Worm (Caenorhabditis elegans) whole organism, mixed stage, embryonic: ENCODE results near the gene F41E7.6.

Experiments used
- M03D4.4 ChIP-seq: sonication (generic microtip); optimal IDR thresholded peaks from 2 replicates; lab custom pipeline; 2017; ENCODE audit warnings: mild to moderate bottlenecking, missing genetic modification characterization, missing compliant biosample characterization
- cnd-1 ChIP-seq: fragments of 200-800 bp; sonication (Bioruptor generic); optimal IDR thresholded peaks from 2 replicates; lab custom pipeline; 2018; ENCODE audit warnings: mild to moderate bottlenecking, missing genetic modification characterization, missing compliant biosample characterization
- elt-3 ChIP-seq: fragments of 150-350 bp; optimal IDR thresholded peaks from 2 replicates; lab custom pipeline; 2014; ENCODE audit warnings: missing biosample characterization, missing genetic modification characterization
- lin-13 ChIP-seq: fragments of 150-350 bp; optimal IDR thresholded peaks from 2 replicates; lab custom pipeline; 2014; ENCODE audit warnings: missing biosample characterization, missing genetic modification characterization
- lin-32 ChIP-seq: fragments of 200-800 bp; sonication (Bioruptor generic); optimal IDR thresholded peaks from 2 replicates; lab custom pipeline; 2018; ENCODE audit warnings: mild to moderate bottlenecking, missing genetic modification characterization, missing compliant biosample characterization
- mab-5 ChIP-seq: fragments of 150-350 bp; optimal IDR thresholded peaks from 2 replicates; lab custom pipeline; 2014; ENCODE audit warnings: missing biosample characterization, missing genetic modification characterization
- nhr-12 ChIP-seq: fragments of 150-350 bp; optimal IDR thresholded peaks from 2 replicates; lab custom pipeline; 2014; ENCODE audit warnings: missing biosample characterization, missing genetic modification characterization
- nhr-237 ChIP-seq: fragments of 150-350 bp; optimal IDR thresholded peaks from 2 replicates; lab custom pipeline; 2014; ENCODE audit warnings: missing biosample characterization, missing genetic modification characterization
- pha-4 ChIP-seq: fragments of 150-350 bp; optimal IDR thresholded peaks from 2 replicates; lab custom pipeline; 2018; ENCODE audit warnings: missing biosample characterization, missing genetic modification reagents, missing genetic modification characterization
- snpc-4 ChIP-seq: fragments of 150-350 bp; optimal IDR thresholded peaks from 2 replicates; lab custom pipeline; 2014; ENCODE audit warnings: missing biosample characterization, missing genetic modification characterization
- zip-8 ChIP-seq: fragments of 150-350 bp; optimal IDR thresholded peaks from 2 replicates; lab custom pipeline; 2014; ENCODE audit warnings: missing biosample characterization, missing genetic modification characterization

ce11 chrX:10260035-10260434 lies 50.2 kb downstream of the F41E7.6 start, which contains the start of gene C32A9.1:
- TF ChIP-seq nhr-237 (tag; lab: Kevin White, UChicago), result no peak
- no peak for TF ChIP-seq snpc-4 (tag; lab: Kevin White, UChicago)
- no peak for TF ChIP-seq mab-5 (tag; lab: Kevin White, UChicago)
- no peak for TF ChIP-seq nhr-12
- no peak for TF ChIP-seq lin-13 (tag; lab: Kevin White, UChicago)
- TF ChIP-seq zip-8 (tag; lab: Kevin White, UChicago), result no peak
- no peak for TF ChIP-seq pha-4 (tag; lab: Kevin White, UChicago)
- TF ChIP-seq lin-32 (GFP tag; lab: Kevin White, UChicago), result no peak
- TF ChIP-seq cnd-1, result no peak
- TF ChIP-seq M03D4.4, result no peak
- no peak for TF ChIP-seq elt-3
